Fruit fly (Drosophila melanogaster) whole organism, pupa: ENCODE measurements around the gene CG43095.

Experiments
- CG10348 ChIP-seq: fragments of 200-800 bp; sonication (Bioruptor generic); IDR thresholded peaks from 2 replicates; pipeline ENCODE4 v1.3.6; 2022; ENCODE audit warnings: missing biosample characterization, missing genetic modification characterization
- CG12605 ChIP-seq: fragments of 200-800 bp; sonication (Bioruptor generic); IDR thresholded peaks from 2 replicates; pipeline ENCODE4 v1.3.6; 2022; ENCODE audit warnings: missing biosample characterization, missing genetic modification characterization
- CG13204 ChIP-seq: fragments of 200-800 bp; sonication (Bioruptor generic); optimal IDR thresholded peaks from 2 replicates; lab custom pipeline; 2018; ENCODE audit warnings: missing biosample characterization, mild to moderate bottlenecking, missing genetic modification characterization, moderate library complexity
- CG14655 ChIP-seq: fragments of 200-800 bp; sonication (Bioruptor generic); optimal IDR thresholded peaks from 3 replicates; lab custom pipeline; 2017; ENCODE audit warnings: mild to moderate bottlenecking, missing biosample characterization, missing genetic modification reagents, missing genetic modification characterization
- CG15710 ChIP-seq: fragments of 200-800 bp; sonication (Bioruptor generic); optimal IDR thresholded peaks from 2 replicates; lab custom pipeline; 2018; ENCODE audit warnings: missing biosample characterization, mild to moderate bottlenecking, missing genetic modification characterization, moderate library complexity
- CG17806 ChIP-seq: fragments of 200-800 bp; sonication (Bioruptor generic); optimal IDR thresholded peaks from 2 replicates; lab custom pipeline; 2018; ENCODE audit warnings: missing biosample characterization, mild to moderate bottlenecking, missing genetic modification characterization, moderate library complexity
- CG32121 ChIP-seq: fragments of 200-800 bp; sonication (Bioruptor generic); IDR thresholded peaks from 2 replicates; pipeline ENCODE4 v1.3.6; 2022; ENCODE audit warnings: missing biosample characterization, missing genetic modification characterization
- CG34367 ChIP-seq: fragments of 200-800 bp; sonication (Bioruptor generic); optimal IDR thresholded peaks from 2 replicates; lab custom pipeline; 2018; ENCODE audit warnings: missing biosample characterization, mild to moderate bottlenecking, missing genetic modification characterization
- CG4496 ChIP-seq: fragments of 200-800 bp; sonication (Bioruptor generic); IDR thresholded peaks from 3 replicates; pipeline ENCODE4 v1.3.6; 2022; ENCODE audit warnings: missing biosample characterization, missing genetic modification characterization
- CG8159 ChIP-seq: fragments of 200-800 bp; sonication (Bioruptor generic); optimal IDR thresholded peaks from 3 replicates; lab custom pipeline; 2018; ENCODE audit warnings: missing biosample characterization, mild to moderate bottlenecking, missing genetic modification characterization, moderate library complexity
- CG8301 ChIP-seq: fragments of 200-800 bp; sonication (Bioruptor generic); optimal IDR thresholded peaks from 2 replicates; lab custom pipeline; 2018; ENCODE audit warnings: missing biosample characterization, mild to moderate bottlenecking, missing genetic modification characterization
- CG9948 ChIP-seq: fragments of 200-800 bp; sonication (Bioruptor generic); optimal IDR thresholded peaks from 2 replicates; lab custom pipeline; 2018; ENCODE audit warnings: missing biosample characterization, mild to moderate bottlenecking, missing genetic modification characterization, moderate library complexity
- D1 ChIP-seq: fragments of 200-800 bp; sonication (Bioruptor generic); optimal IDR thresholded peaks from 2 replicates; lab custom pipeline; 2018; ENCODE audit warnings: missing biosample characterization, mild to moderate bottlenecking, missing genetic modification characterization, moderate library complexity
- EcR ChIP-seq: fragments of 200-800 bp; sonication (Bioruptor generic); optimal IDR thresholded peaks from 3 replicates; lab custom pipeline; 2019; ENCODE audit warnings: missing biosample characterization, missing genetic modification characterization, mild to moderate bottlenecking, moderate library complexity, missing genetic modification reagents
- Ets98B ChIP-seq: fragments of 200-800 bp; sonication (Bioruptor generic); IDR thresholded peaks from 2 replicates; pipeline ENCODE4 v1.3.6; 2022; ENCODE audit warnings: missing biosample characterization, missing genetic modification characterization
- Pif1A ChIP-seq: fragments of 200-800 bp; sonication (Bioruptor generic); optimal IDR thresholded peaks from 3 replicates; lab custom pipeline; 2016; ENCODE audit warnings: missing biosample characterization, missing genetic modification characterization
- Pif1B ChIP-seq: fragments of 200-800 bp; sonication (Bioruptor generic); optimal IDR thresholded peaks from 3 replicates; lab custom pipeline; 2016; ENCODE audit warnings: missing biosample characterization, missing genetic modification characterization
- Snoo ChIP-seq: fragments of 200-800 bp; sonication (Bioruptor generic); optimal IDR thresholded peaks from 3 replicates; lab custom pipeline; 2017; ENCODE audit warnings: missing biosample characterization, mild to moderate bottlenecking, missing genetic modification characterization, inconsistent platforms
- fd96Ca ChIP-seq: fragments of 200-800 bp; sonication (Bioruptor generic); IDR thresholded peaks from 3 replicates; pipeline ENCODE4 v1.3.6; 2022; ENCODE audit warnings: missing biosample characterization, missing genetic modification characterization
- gl ChIP-seq: fragments of 200-800 bp; sonication (Bioruptor generic); optimal IDR thresholded peaks from 2 replicates; lab custom pipeline; 2018; ENCODE audit warnings: missing biosample characterization, mild to moderate bottlenecking, missing genetic modification characterization
- rn ChIP-seq: fragments of 200-800 bp; sonication (Bioruptor generic); IDR thresholded peaks from 2 replicates; pipeline ENCODE4 v1.3.6; 2022; ENCODE audit warnings: missing biosample characterization, missing genetic modification characterization

Gene CG43095

dm6 chr3R:22770887-22771286, 683 bp downstream of the CG43095 start, which contains the start of gene CG43094:
TSS of gene CG43094 (minus strand) at chr3R:22770987.
- no peak for TF ChIP-seq CG15710 (tag; lab: Kevin White, UChicago)
- no peak for TF ChIP-seq rn (GFP tag; lab: Robert Waterston, UW)
- no peak for TF ChIP-seq CG13204 (GFP tag; lab: Kevin White, UChicago)
- no peak for TF ChIP-seq gl
- TF ChIP-seq CG10348, result no peak
- TF ChIP-seq fd96Ca, result no peak
- TF ChIP-seq CG14655 (GFP tag; lab: Kevin White, UChicago), result no peak
- no peak for TF ChIP-seq D1
- no peak for TF ChIP-seq Pif1B (GFP tag; lab: Kevin White, UChicago)
- TF ChIP-seq, all 21 proteins: peak for 0

dm6 chr3R:22770207-22770606, 1.4 kb downstream of the CG43095 start, which contains the start of gene CG43093:
TSS of gene CG43093 (minus strand) at chr3R:22770307.
- TF ChIP-seq CG17806 (tag; lab: Kevin White, UChicago), result no peak
- no peak for TF ChIP-seq Pif1B (GFP tag; lab: Kevin White, UChicago)
- TF ChIP-seq Ets98B, result no peak
- no peak for TF ChIP-seq CG15710 (tag; lab: Kevin White, UChicago)
- TF ChIP-seq CG13204 (GFP tag; lab: Kevin White, UChicago), result no peak
- TF ChIP-seq Snoo (tag; lab: Kevin White, UChicago), result no peak
- no peak for TF ChIP-seq EcR (GFP tag; lab: Kevin White, UChicago)
- TF ChIP-seq CG8159 (tag; lab: Kevin White, UChicago), result no peak
- no peak for TF ChIP-seq fd96Ca
- no peak for TF ChIP-seq CG12605 (GFP tag; lab: Robert Waterston, UW)
- no peak for TF ChIP-seq CG8301 (tag; lab: Kevin White, UChicago)
- no peak for TF ChIP-seq rn (GFP tag; lab: Robert Waterston, UW)
- no peak for TF ChIP-seq CG14655 (GFP tag; lab: Kevin White, UChicago)
- TF ChIP-seq D1, result no peak
- TF ChIP-seq CG4496 (GFP tag; lab: Robert Waterston, UW), result no peak

DNA sequence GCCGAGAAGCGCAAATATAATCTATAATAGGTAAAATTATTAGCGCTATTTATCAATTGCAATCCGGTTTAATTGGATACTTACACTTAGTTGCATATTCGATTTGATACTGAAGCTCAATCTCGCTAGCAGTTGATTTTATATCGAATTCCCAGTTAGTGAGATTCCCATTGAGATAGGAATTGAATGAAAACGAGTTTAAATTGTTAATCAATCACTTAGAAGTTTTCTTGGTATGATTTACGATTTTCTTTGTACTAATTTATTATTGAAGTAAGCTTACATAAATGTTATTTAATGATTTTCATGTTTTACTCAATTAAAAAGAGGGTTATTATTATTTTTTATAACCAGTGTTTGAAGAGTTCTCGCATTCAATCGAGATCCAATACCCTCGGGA, 2.0 kb downstream of the CG43095 start, which contains the start of gene CG43092:
Gene CG43092, minus strand, starts transcription at position 101 of the 400 bp plus-strand sequence.
- no peak for TF ChIP-seq Pif1B (GFP tag; lab: Kevin White, UChicago)
- no peak for TF ChIP-seq CG4496 (GFP tag; lab: Robert Waterston, UW)
- TF ChIP-seq CG15710 (tag; lab: Kevin White, UChicago), result no peak
- no peak for TF ChIP-seq fd96Ca
- TF ChIP-seq CG32121 (GFP tag; lab: Robert Waterston, UW), result no peak
- TF ChIP-seq CG8301 (tag; lab: Kevin White, UChicago), result no peak
- no peak for TF ChIP-seq Ets98B
- TF ChIP-seq CG12605 (GFP tag; lab: Robert Waterston, UW), result no peak
- TF ChIP-seq rn (GFP tag; lab: Robert Waterston, UW), result no peak
- no peak for TF ChIP-seq CG9948 (tag; lab: Kevin White, UChicago)
- no peak for TF ChIP-seq CG10348
- no peak for TF ChIP-seq CG13204 (GFP tag; lab: Kevin White, UChicago)
- TF ChIP-seq Pif1A, result no peak
- no peak for TF ChIP-seq CG17806 (tag; lab: Kevin White, UChicago)
- no peak for TF ChIP-seq CG14655 (GFP tag; lab: Kevin White, UChicago)
- no peak for TF ChIP-seq CG34367 (tag; lab: Kevin White, UChicago)
- TF ChIP-seq Snoo (tag; lab: Kevin White, UChicago), result no peak
- TF ChIP-seq D1, result no peak

dm6 chr3R:22768633-22769032, 2.9 kb downstream of the CG43095 start, which contains the start of gene CG43091:
TSS of gene CG43091 (minus strand) at chr3R:22768733.
- TF ChIP-seq D1 (no peak), Snoo (tag; lab: Kevin White, UChicago) (no peak), CG10348 (no peak), CG8301 (tag; lab: Kevin White, UChicago) (no peak), Ets98B (no peak), fd96Ca (no peak), CG12605 (GFP tag; lab: Robert Waterston, UW) (no peak), CG9948 (tag; lab: Kevin White, UChicago) (no peak), gl (no peak), Pif1B (GFP tag; lab: Kevin White, UChicago) (no peak), CG8159 (tag; lab: Kevin White, UChicago) (no peak), CG17806 (tag; lab: Kevin White, UChicago) (no peak), CG4496 (GFP tag; lab: Robert Waterston, UW) (no peak), CG15710 (tag; lab: Kevin White, UChicago) (no peak)
- TF ChIP-seq, all 21 proteins: peak for 0

DNA sequence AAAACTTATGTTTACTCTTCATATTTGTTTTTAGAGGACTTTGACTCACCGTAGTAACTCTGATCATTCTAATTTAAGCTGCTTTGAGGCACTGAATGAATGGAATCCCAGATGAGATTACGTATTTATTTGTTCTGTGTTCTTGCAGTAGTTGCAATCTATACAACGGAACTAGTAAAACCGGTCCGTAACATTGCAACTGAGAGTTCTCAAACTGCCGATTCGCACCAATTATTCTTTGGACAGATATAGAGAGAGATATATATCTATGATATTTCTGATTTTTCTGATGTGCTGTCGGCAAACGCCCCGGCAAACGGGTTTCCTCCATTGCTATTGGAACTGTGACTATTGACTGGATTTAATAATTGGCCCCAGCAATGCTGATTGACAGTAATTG, 4.0 kb downstream of the CG43095 start, which contains the start of gene CG13841:
Gene CG13841, minus strand, starts transcription at position 101 of the 400 bp plus-strand sequence.
- no peak for TF ChIP-seq Snoo (tag; lab: Kevin White, UChicago)
- TF ChIP-seq CG17806 (tag; lab: Kevin White, UChicago), result no peak
- TF ChIP-seq CG10348, result no peak

DNA sequence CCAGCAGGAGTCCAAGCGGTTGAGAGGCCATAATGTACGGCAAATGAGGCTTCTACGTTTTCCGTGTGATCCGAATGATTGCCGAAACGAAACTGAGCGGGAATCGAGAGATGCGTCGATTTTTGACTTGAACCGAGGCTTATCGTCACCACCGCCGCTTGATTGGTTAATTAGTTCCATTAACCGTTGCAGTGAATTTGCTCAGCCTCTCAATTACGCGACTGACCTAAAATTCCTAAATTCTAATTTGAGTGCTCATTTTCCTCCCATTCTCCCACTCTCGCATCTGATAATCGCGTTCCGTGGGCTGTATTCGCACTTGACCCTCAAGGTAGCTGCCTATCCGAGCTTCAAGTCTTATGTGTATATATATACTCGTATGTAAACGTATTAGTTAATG, 5.5 kb downstream of the CG43095 start, which contains the start of gene Nepl15:
Gene Nepl15, minus strand, starts transcription at position 101 of the 400 bp plus-strand sequence.
- TF ChIP-seq CG17806 (tag; lab: Kevin White, UChicago) (no peak), CG32121 (GFP tag; lab: Robert Waterston, UW) (no peak), Snoo (tag; lab: Kevin White, UChicago) (no peak), CG4496 (GFP tag; lab: Robert Waterston, UW) (no peak), gl (no peak), CG14655 (GFP tag; lab: Kevin White, UChicago) (no peak), CG12605 (GFP tag; lab: Robert Waterston, UW) (no peak), Pif1A (no peak), CG9948 (tag; lab: Kevin White, UChicago) (no peak), fd96Ca (no peak), CG10348 (no peak), CG8159 (tag; lab: Kevin White, UChicago) (no peak), CG13204 (GFP tag; lab: Kevin White, UChicago) (no peak), CG34367 (tag; lab: Kevin White, UChicago) (no peak), D1 (no peak), Ets98B (no peak), rn (GFP tag; lab: Robert Waterston, UW) (no peak), Pif1B (GFP tag; lab: Kevin White, UChicago) (no peak), EcR (GFP tag; lab: Kevin White, UChicago) (no peak)
